Worm (Caenorhabditis elegans): Measurements from ENCODE around the gene algn-12.
A peak's percentile ranks its signal among the peaks of the same experiment; 100 is the strongest.

The algn-12 gene

DNA sequence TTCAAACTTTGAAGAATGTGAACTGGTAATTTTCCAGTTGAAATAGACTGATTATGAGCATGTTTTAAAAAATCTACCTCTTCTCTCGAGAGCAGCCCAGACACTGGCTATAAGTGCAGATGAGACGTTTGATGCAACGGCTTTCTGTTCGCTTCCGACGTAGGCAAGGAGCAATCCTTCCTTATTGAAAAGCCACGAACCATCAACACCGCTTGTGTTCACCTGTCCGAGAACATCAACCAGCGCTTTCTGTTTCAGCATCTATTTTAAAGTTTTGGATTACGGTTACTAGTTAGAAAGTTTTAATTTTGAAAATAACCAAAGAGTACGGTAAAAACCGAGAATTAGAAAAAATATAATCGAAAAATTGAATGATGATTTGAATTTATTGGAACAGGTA is 24.1 kb upstream of the algn-12 start, which contains the start of gene lmtr-2:
Gene lmtr-2, minus strand, starts transcription at position 261 of the 400 bp plus-strand sequence.
- TF ChIP-seq ama-1 (optimal IDR thresholded peaks at IDR 0.05) (peak; percentile 33), fkh-10 (GFP tag; optimal IDR thresholded peaks at IDR 0.05) (no peak)

DNA sequence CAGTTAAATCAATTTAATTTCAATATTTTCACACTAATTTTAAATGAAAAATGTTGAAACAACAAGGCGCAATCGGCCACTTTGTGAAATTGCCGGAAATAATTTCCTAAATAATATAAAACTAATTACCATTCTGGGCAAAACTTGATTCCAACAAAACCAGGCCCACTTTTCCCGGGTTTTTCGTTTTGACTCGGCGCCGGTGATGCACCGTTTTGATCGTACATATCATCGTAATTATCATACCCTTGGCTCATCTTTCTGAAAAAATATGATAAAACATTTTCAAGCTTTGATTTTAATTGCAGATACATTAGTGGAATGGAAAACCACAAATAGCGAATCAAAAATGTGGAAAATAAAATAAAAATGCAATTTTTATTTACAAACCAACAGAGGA is 22.9 kb upstream of the algn-12 start, which contains the start of gene rpb-9:
Gene rpb-9, minus strand, starts transcription at position 314 of the 400 bp plus-strand sequence.
- no peak for TF ChIP-seq eyg-1 (tag; optimal IDR thresholded peaks at IDR 0.05)
- TF ChIP-seq ref-2 (tag; optimal IDR thresholded peaks at IDR 0.05), result no peak
- no peak for TF ChIP-seq zip-5 (tag; optimal IDR thresholded peaks at IDR 0.05)
- TF ChIP-seq syd-9 (tag; optimal IDR thresholded peaks at IDR 0.05), result no peak
- TF ChIP-seq ahr-1 (tag; optimal IDR thresholded peaks at IDR 0.05), result no peak
- TF ChIP-seq elt-4 (tag; optimal IDR thresholded peaks at IDR 0.05), result no peak
- no peak for TF ChIP-seq npax-4 (tag; optimal IDR thresholded peaks at IDR 0.05)
- TF ChIP-seq pax-1 (tag; optimal IDR thresholded peaks at IDR 0.05), result no peak
- no peak for TF ChIP-seq ceh-24 (tag; optimal IDR thresholded peaks at IDR 0.05)
- no peak for TF ChIP-seq dve-1 (tag; optimal IDR thresholded peaks at IDR 0.05)

DNA sequence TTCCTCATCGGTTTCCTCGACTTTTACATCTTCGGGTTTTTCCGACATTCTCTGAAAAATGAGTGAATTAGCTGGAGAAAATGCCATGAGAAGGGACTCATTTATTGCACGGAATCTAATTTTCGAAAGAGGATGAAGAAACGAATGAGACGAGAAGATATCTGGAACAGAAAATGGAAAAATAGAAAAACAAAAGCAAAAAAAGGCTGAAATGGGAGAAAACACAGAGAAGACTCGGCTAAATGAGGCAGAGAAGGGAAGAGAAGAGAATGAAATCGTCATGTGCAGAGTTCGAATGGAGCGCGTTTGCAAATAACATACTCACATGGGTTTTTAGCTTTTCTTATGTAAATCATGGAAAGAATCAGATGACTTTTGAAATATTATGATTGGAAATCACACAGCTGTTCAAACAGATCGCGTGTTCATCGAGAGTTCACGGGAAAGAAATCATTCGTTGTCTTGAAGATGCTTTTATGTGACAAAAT is 21.0 kb upstream of the algn-12 start, which contains the start of gene Y97E10AR.6:
Gene Y97E10AR.6, minus strand, starts transcription at position 51 of the 488 bp plus-strand sequence.
- TF ChIP-seq che-1 (tag; optimal IDR thresholded peaks at IDR 0.05) (no peak), ztf-16 (tag; optimal IDR thresholded peaks at IDR 0.05) (no peak), unc-42 (tag; optimal IDR thresholded peaks at IDR 0.05) (peak; percentile 30), hlh-30 (tag; optimal IDR thresholded peaks at IDR 0.05; ENCODE audit: insufficient read depth) (peak; percentile 90), madf-2 (tag; optimal IDR thresholded peaks at IDR 0.05) (no peak)

DNA sequence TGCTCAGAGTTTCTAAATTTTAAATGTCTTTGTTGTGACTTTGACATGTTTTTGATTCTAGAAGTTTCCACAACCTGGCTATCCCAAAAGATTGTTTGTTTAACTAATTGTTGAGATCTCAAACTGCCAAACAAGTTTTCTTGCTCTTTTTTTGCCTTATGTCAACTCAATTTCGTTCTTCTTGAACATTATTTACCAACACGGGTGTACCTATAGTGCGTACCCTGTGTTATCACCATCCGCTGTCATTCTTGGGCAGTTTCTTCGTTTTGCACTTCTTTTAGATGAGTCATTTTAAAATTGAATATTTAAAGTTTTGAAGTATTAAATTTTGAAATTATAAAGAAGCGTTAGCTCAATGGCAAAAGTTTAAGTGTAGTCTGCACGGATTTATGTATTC is 18.0 kb upstream of the algn-12 start, which contains the start of gene sptl-2:
Gene sptl-2, plus strand, starts transcription at position 280 of the 400 bp plus-strand sequence.
- TF ChIP-seq lim-6 (tag; optimal IDR thresholded peaks at IDR 0.05) (no peak), ceh-6 (GFP tag; optimal IDR thresholded peaks at IDR 0.05) (no peak), nhr-232 (tag; optimal IDR thresholded peaks at IDR 0.05) (no peak)

DNA sequence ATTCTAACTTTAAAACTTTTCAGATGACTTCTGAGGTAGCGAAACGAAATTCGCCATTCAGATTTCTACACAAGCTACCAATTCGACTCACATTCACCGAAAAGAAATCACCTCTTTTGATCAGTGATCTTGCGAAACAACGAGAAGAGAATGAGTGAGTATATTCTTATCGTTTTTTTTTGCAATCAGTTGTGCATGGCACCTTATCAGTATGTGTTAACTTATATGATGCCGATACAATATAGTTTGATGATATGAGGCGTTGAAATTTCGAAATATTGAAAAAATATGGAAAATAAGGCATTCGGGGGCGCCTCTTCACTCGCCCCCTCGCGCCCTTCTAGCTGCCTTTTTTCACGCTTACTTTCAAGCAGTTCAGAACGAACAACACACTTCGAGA is 17.0 kb upstream of the algn-12 start:
- no peak for TF ChIP-seq syd-9 (tag; optimal IDR thresholded peaks at IDR 0.05)
- TF ChIP-seq lin-11 (tag; optimal IDR thresholded peaks at IDR 0.05), result no peak
- TF ChIP-seq elt-2 (tag; optimal IDR thresholded peaks at IDR 0.05), result peak; percentile 97

DNA sequence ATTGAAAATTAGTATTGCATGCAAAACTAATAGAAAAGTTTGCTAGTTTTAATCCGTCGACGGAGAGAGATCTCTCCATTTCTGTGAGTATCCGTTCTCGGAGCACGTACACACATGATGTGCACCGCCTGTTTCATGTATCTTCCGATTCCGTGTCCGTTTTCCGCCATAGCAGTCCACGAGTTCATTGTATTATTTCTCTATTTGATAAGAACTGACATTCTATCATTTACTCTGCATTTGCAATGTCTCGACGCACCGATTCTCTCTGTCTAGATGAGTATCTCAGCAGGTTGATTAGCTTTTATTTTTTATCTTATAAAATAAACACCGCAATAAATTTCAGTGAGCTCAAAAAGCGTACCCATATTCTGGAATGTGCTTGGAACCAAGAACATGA is 16.0 kb upstream of the algn-12 start:
- no peak for TF ChIP-seq ceh-24 (tag; optimal IDR thresholded peaks at IDR 0.05)
- TF ChIP-seq dmd-4 (tag; optimal IDR thresholded peaks at IDR 0.05; ENCODE audit: borderline replicate concordance), result no peak
- TF ChIP-seq ahr-1 (tag; optimal IDR thresholded peaks at IDR 0.05), result no peak
- TF ChIP-seq elt-2 (tag; optimal IDR thresholded peaks at IDR 0.05), result no peak
- TF ChIP-seq ceh-14 (tag; optimal IDR thresholded peaks at IDR 0.05), result no peak
- no peak for TF ChIP-seq fkh-10 (GFP tag; optimal IDR thresholded peaks at IDR 0.05)
- no peak for TF ChIP-seq nhr-11 (tag; optimal IDR thresholded peaks at IDR 0.05)
- no peak for TF ChIP-seq elt-4 (tag; optimal IDR thresholded peaks at IDR 0.05)

DNA sequence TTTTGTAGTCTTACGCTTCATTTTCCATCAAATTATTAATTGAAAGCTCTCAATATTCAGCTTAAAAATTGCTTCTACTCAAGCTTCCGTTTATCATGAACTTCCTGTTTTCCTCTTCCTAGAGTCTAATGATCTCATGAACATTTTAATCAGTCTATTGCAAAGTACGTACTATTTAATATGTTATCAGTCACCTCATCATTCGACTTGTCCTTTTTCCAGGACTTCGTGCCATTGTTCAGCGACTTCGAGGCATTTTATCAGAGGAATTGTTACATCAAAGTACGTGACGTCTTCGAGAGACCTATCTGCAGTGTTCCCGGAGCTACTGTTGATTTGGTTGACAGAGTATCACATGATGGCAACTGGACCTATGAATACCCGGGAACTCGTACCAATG is 15.1 kb upstream of the algn-12 start:
- peak; percentile 18 for TF ChIP-seq hlh-30 (tag; optimal IDR thresholded peaks at IDR 0.05; ENCODE audit: insufficient read depth)
- TF ChIP-seq unc-42 (tag; optimal IDR thresholded peaks at IDR 0.05), result no peak

DNA sequence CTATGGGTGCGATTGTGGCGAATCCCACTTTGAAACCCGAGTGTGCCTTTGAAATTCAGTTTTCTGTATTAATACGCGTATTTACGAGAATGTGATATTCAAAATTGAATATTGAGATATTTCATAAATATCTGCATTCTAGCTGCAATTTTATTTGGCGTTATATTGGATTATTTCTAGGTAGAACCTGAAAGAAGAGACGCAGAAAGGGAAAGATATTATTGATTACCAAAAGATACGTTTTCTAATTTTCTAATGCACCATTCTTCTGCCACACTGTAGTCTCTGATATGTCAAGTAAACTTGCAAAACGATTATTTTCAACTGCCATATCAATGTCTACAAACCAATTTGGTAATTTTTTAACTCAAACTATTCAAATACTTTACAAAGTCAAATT is 12.9 kb upstream of the algn-12 start, which contains the start of gene ech-3:
Gene ech-3, plus strand, starts transcription at position 178 of the 400 bp plus-strand sequence.
- TF ChIP-seq unc-86 (tag; optimal IDR thresholded peaks at IDR 0.05), result no peak
- no peak for TF ChIP-seq ceh-22 (tag; optimal IDR thresholded peaks at IDR 0.05)
- no peak for TF ChIP-seq pros-1 (tag; optimal IDR thresholded peaks at IDR 0.05)
- no peak for TF ChIP-seq pha-2 (tag; optimal IDR thresholded peaks at IDR 0.05)
- no peak for TF ChIP-seq ceh-18 (tag; optimal IDR thresholded peaks at IDR 0.05)
- TF ChIP-seq ahr-1 (tag; optimal IDR thresholded peaks at IDR 0.05), result no peak
- no peak for TF ChIP-seq ceh-14 (tag; optimal IDR thresholded peaks at IDR 0.05)
- no peak for TF ChIP-seq ceh-30 (tag; optimal IDR thresholded peaks at IDR 0.05)
- no peak for TF ChIP-seq ceh-9 (tag; optimal IDR thresholded peaks at IDR 0.05)
- no peak for TF ChIP-seq zip-5 (tag; optimal IDR thresholded peaks at IDR 0.05)
- no peak for TF ChIP-seq pax-1 (tag; optimal IDR thresholded peaks at IDR 0.05)
